Worm (Caenorhabditis elegans) whole organism, L4 larva: ENCODE measurements around the gene sre-14.

ENCODE experiments used
- D1046.2 ChIP-seq: fragments of 200-800 bp; sonication (Bioruptor generic); IDR thresholded peaks from 2 replicates; pipeline ENCODE4 v1.3.6; 2022; ENCODE audit warnings: missing genetic modification characterization, missing compliant biosample characterization
- T20F7.1 ChIP-seq: fragments of 200-800 bp; sonication (Bioruptor generic); optimal IDR thresholded peaks from 2 replicates; lab custom pipeline; 2018; ENCODE audit warnings: mild to moderate bottlenecking, missing genetic modification characterization, missing compliant biosample characterization
- Y75B8A.6 ChIP-seq: fragments of 200-800 bp; sonication (Bioruptor generic); IDR thresholded peaks from 2 replicates; pipeline ENCODE4 v1.3.6; 2022; ENCODE audit warnings: missing genetic modification reagents, missing genetic modification characterization, missing compliant biosample characterization
- ZK546.5 ChIP-seq, 2 experiments: sonication (generic microtip); optimal IDR thresholded peaks; 2 replicates each; lab custom pipeline; 2017; ENCODE audit warnings: missing biosample characterization in 2 of 2, missing genetic modification characterization in 2 of 2
- ama-1 ChIP-seq: fragments of 150-350 bp; optimal IDR thresholded peaks from 2 replicates; lab custom pipeline; 2014; ENCODE audit warnings: inconsistent platforms, mixed read lengths
- arid-1 ChIP-seq: fragments of 200-800 bp; sonication (Bioruptor generic); conservative IDR thresholded peaks from 2 replicates; pipeline ENCODE4 v1.3.6; 2022; ENCODE audit warnings: missing genetic modification reagents, missing genetic modification characterization, missing compliant biosample characterization
- ces-1 ChIP-seq: fragments of 150-350 bp; sonication (generic microtip); optimal IDR thresholded peaks from 4 replicates; lab custom pipeline; 2014; ENCODE audit warnings: missing biosample characterization, missing genetic modification reagents, missing genetic modification characterization
- cey-2 ChIP-seq: sonication (generic microtip); optimal IDR thresholded peaks from 3 replicates; lab custom pipeline; 2017; ENCODE audit warnings: missing genetic modification characterization, mild to moderate bottlenecking, missing compliant biosample characterization, antibody characterized with exemption, borderline replicate concordance; ENCODE audit not compliant: insufficient read depth
- ctbp-1 ChIP-seq: fragments of 200-800 bp; sonication (Bioruptor generic); IDR thresholded peaks from 2 replicates; pipeline ENCODE4 v1.3.6; 2022; ENCODE audit warnings: missing genetic modification reagents, missing genetic modification characterization, missing compliant biosample characterization
- daf-16 ChIP-seq, 3 experiments: sonication (generic microtip); optimal IDR thresholded peaks; 2 replicates each; lab custom pipeline; 2016 to 2017; ENCODE audit warnings: missing genetic modification characterization in 3 of 3, missing genetic modification reagents in 3 of 3, mild to moderate bottlenecking in 2 of 3, missing compliant biosample characterization in 2 of 3, missing biosample characterization in 1 of 3, moderate library complexity in 1 of 3
- dmd-8 ChIP-seq: fragments of 200-800 bp; sonication (Bioruptor generic); IDR thresholded peaks from 2 replicates; pipeline ENCODE4 v1.3.6; 2022; ENCODE audit warnings: missing genetic modification characterization, missing compliant biosample characterization
- egl-43 ChIP-seq: fragments of 200-800 bp; sonication (Bioruptor generic); IDR thresholded peaks from 2 replicates; pipeline ENCODE4 v1.3.6; 2022; ENCODE audit warnings: missing genetic modification reagents, missing genetic modification characterization, missing compliant biosample characterization
- hif-1 ChIP-seq, 2 experiments: sonication (generic microtip); optimal IDR thresholded peaks; 2 replicates each; lab custom pipeline; 2016 to 2017; ENCODE audit warnings: missing compliant biosample characterization in 2 of 2, missing genetic modification characterization in 2 of 2, missing genetic modification reagents in 2 of 2, missing genotype in 2 of 2, mild to moderate bottlenecking in 1 of 2
- hlh-11 ChIP-seq: fragments of 200-800 bp; sonication (Bioruptor generic); optimal IDR thresholded peaks from 2 replicates; lab custom pipeline; 2018; ENCODE audit warnings: mild to moderate bottlenecking, missing genetic modification characterization, missing compliant biosample characterization
- jun-1 ChIP-seq: fragments of 150-350 bp; optimal IDR thresholded peaks from 2 replicates; lab custom pipeline; 2014; ENCODE audit warnings: missing biosample characterization, missing genetic modification reagents, missing genetic modification characterization
- lim-7 ChIP-seq: fragments of 200-800 bp; sonication (Bioruptor generic); IDR thresholded peaks from 2 replicates; pipeline ENCODE4 v1.3.6; 2022; ENCODE audit warnings: missing genetic modification characterization, missing compliant biosample characterization
- lin-38 ChIP-seq: fragments of 200-800 bp; sonication (Bioruptor generic); IDR thresholded peaks from 2 replicates; pipeline ENCODE4 v1.3.6; 2022; ENCODE audit warnings: missing genetic modification reagents, missing genetic modification characterization, missing compliant biosample characterization
- lin-39 ChIP-seq: fragments of 150-350 bp; optimal IDR thresholded peaks from 2 replicates; lab custom pipeline; 2014; ENCODE audit warnings: missing biosample characterization, missing genetic modification reagents, missing genetic modification characterization
- lir-3 ChIP-seq: sonication (generic microtip); optimal IDR thresholded peaks from 2 replicates; lab custom pipeline; 2016; ENCODE audit warnings: mild to moderate bottlenecking, missing genetic modification characterization, missing compliant biosample characterization
- lsy-2 ChIP-seq, 2 experiments: fragments of 150-350 bp in 1 of 2; sonication (generic microtip) in 1 of 2; optimal IDR thresholded peaks; 2 replicates each; lab custom pipeline; 2014 to 2017; ENCODE audit warnings: missing biosample characterization in 2 of 2, missing genetic modification characterization in 2 of 2
- mdl-1 ChIP-seq, 2 experiments: fragments of 150-350 bp in 1 of 2; sonication (generic microtip) in 1 of 2; optimal IDR thresholded peaks; 2 replicates each; lab custom pipeline; 2014 to 2017; ENCODE audit warnings: missing biosample characterization in 2 of 2, missing genetic modification characterization in 2 of 2
- mep-1 ChIP-seq: fragments of 150-350 bp; sonication (generic microtip); optimal IDR thresholded peaks from 3 replicates; lab custom pipeline; 2014; ENCODE audit warnings: missing biosample characterization, missing genetic modification characterization
- mes-2 ChIP-seq: sonication (generic microtip); optimal IDR thresholded peaks from 2 replicates; lab custom pipeline; 2016; ENCODE audit warnings: missing genotype, mild to moderate bottlenecking, missing genetic modification characterization, missing compliant biosample characterization; ENCODE audit not compliant: poor library complexity, severe bottlenecking
- nhr-111 ChIP-seq: fragments of 200-800 bp; sonication (Bioruptor generic); optimal IDR thresholded peaks from 2 replicates; lab custom pipeline; 2018; ENCODE audit warnings: mild to moderate bottlenecking, missing genetic modification characterization, missing compliant biosample characterization
- nhr-28 ChIP-seq: fragments of 150-350 bp; optimal IDR thresholded peaks from 2 replicates; lab custom pipeline; 2014; ENCODE audit warnings: missing biosample characterization, missing genetic modification characterization
- nhr-41 ChIP-seq: fragments of 200-800 bp; sonication (Bioruptor generic); IDR thresholded peaks from 2 replicates; pipeline ENCODE4 v1.3.6; 2022; ENCODE audit warnings: missing genetic modification reagents, missing genetic modification characterization, missing compliant biosample characterization
- pha-4 ChIP-seq, 2 experiments: fragments of 150-350 bp in 1 of 2; fragments of 200-800 bp in 1 of 2; sonication (Bioruptor generic) in 1 of 2; IDR thresholded peaks in 1 of 2; optimal IDR thresholded peaks in 1 of 2; 2 replicates each; pipeline versions ENCODE4 v1.3.6 to Lab custom; 2014 to 2022; ENCODE audit warnings: missing genetic modification characterization in 2 of 2, missing genetic modification reagents in 2 of 2, missing biosample characterization in 1 of 2, missing compliant biosample characterization in 1 of 2
- php-3 ChIP-seq: fragments of 200-800 bp; sonication (Bioruptor generic); IDR thresholded peaks from 2 replicates; pipeline ENCODE4 v1.3.6; 2022; ENCODE audit warnings: missing genetic modification reagents, missing genetic modification characterization, missing compliant biosample characterization
- rbr-2 ChIP-seq: sonication (generic microtip); optimal IDR thresholded peaks from 2 replicates; lab custom pipeline; 2016; ENCODE audit warnings: missing genotype, missing genetic modification characterization, missing compliant biosample characterization
- saeg-2 ChIP-seq: fragments of 200-800 bp; sonication (Bioruptor generic); IDR thresholded peaks from 2 replicates; pipeline ENCODE4 v1.3.6; 2022; ENCODE audit warnings: missing genetic modification reagents, missing genetic modification characterization, missing compliant biosample characterization
- set-16 ChIP-seq: fragments of 200-800 bp; sonication (Bioruptor generic); IDR thresholded peaks from 2 replicates; pipeline ENCODE4 v1.3.6; 2022; ENCODE audit warnings: missing genetic modification reagents, missing genetic modification characterization, missing compliant biosample characterization
- skn-1 ChIP-seq: fragments of 150-350 bp; optimal IDR thresholded peaks from 2 replicates; lab custom pipeline; 2014; ENCODE audit warnings: missing biosample characterization, missing genetic modification characterization
- spr-3 ChIP-seq: fragments of 200-800 bp; sonication (Bioruptor generic); optimal IDR thresholded peaks from 2 replicates; lab custom pipeline; 2018; ENCODE audit warnings: mild to moderate bottlenecking, missing genetic modification characterization, missing compliant biosample characterization
- tag-97 ChIP-seq: fragments of 200-800 bp; sonication (Bioruptor generic); IDR thresholded peaks from 2 replicates; pipeline ENCODE4 v1.3.6; 2022; ENCODE audit warnings: missing genetic modification characterization, missing compliant biosample characterization
- unc-39 ChIP-seq: sonication (generic microtip); optimal IDR thresholded peaks from 2 replicates; lab custom pipeline; 2017; ENCODE audit warnings: missing biosample characterization, missing genetic modification characterization
- zag-1 ChIP-seq: fragments of 150-350 bp; optimal IDR thresholded peaks from 2 replicates; lab custom pipeline; 2014; ENCODE audit warnings: missing biosample characterization, missing genetic modification characterization
- zip-11 ChIP-seq: fragments of 200-800 bp; sonication (Bioruptor generic); IDR thresholded peaks from 2 replicates; pipeline ENCODE4 v1.3.6; 2022; ENCODE audit warnings: missing genetic modification characterization, missing compliant biosample characterization
- zip-2 ChIP-seq: fragments of 150-350 bp; optimal IDR thresholded peaks from 2 replicates; lab custom pipeline; 2014; ENCODE audit warnings: missing biosample characterization, missing genetic modification characterization
- ztf-11 ChIP-seq: fragments of 150-350 bp; optimal IDR thresholded peaks from 2 replicates; lab custom pipeline; 2014; ENCODE audit warnings: missing biosample characterization, missing genetic modification characterization

sre-14 gene

ce11 chrIV:12238851-12239250, 22.4 kb downstream of the sre-14 start, which contains the start of gene sre-19:
sre-19 (minus strand) TSS chrIV:12238951.
- TF ChIP-seq hlh-11 (no peak), mdl-1 (tag; optimal IDR thresholded peaks at IDR 0.05; lab: Kevin White, UChicago) (no peak), arid-1 (GFP tag; lab: Robert Waterston, UW) (no peak), daf-16 (GFP tag; optimal IDR thresholded peaks at IDR 0.05; lab: Kevin White, UChicago) (no peak), daf-16 (tag; optimal IDR thresholded peaks at IDR 0.05; lab: Kevin White, UChicago) (no peak), pha-4 (GFP tag; IDR thresholded peaks at IDR 0.05; lab: Robert Waterston, UW) (no peak), pha-4 (tag; optimal IDR thresholded peaks at IDR 0.05; lab: Kevin White, UChicago) (no peak), mep-1 (tag; lab: Kevin White, UChicago) (no peak), zag-1 (tag; lab: Kevin White, UChicago) (no peak)

- TF ChIP-seq mes-2 (tag; lab: Kevin White, UChicago) (no peak), nhr-28 (no peak), nhr-111 (GFP tag; lab: Kevin White, UChicago) (no peak), zip-11 (GFP tag; lab: Robert Waterston, UW) (no peak), saeg-2 (no peak), skn-1 (tag; lab: Kevin White, UChicago) (no peak), nhr-41 (GFP tag; lab: Robert Waterston, UW) (no peak), Y75B8A.6 (GFP tag; lab: Robert Waterston, UW) (no peak), mep-1 (tag; lab: Kevin White, UChicago) (no peak), cey-2 (tag; lab: Kevin White, UChicago) (no peak), zag-1 (tag; lab: Kevin White, UChicago) (no peak), tag-97 (no peak), lin-38 (GFP tag; lab: Robert Waterston, UW) (no peak), set-16 (GFP tag; lab: Robert Waterston, UW) (no peak), hlh-11 (no peak), ZK546.5 (tag; optimal IDR thresholded peaks at IDR 0.05; lab: Kevin White, UChicago) (no peak), jun-1 (tag; lab: Kevin White, UChicago) (no peak), rbr-2 (tag; lab: Kevin White, UChicago) (no peak), php-3 (GFP tag; lab: Robert Waterston, UW) (no peak)
Measured at ce11 chrIV:12236011-12236410, 25.2 kb downstream of the sre-14 start, which contains the start of gene sre-16. sre-16 (minus strand) TSS chrIV:12236111.

ce11 chrIV:12229679-12230078, 31.6 kb downstream of the sre-14 start, which contains the start of gene sre-18:
sre-18 (minus strand) TSS chrIV:12229779.
- no peak for TF ChIP-seq ctbp-1 (GFP tag; lab: Robert Waterston, UW)
- no peak for TF ChIP-seq hif-1 (tag; optimal IDR thresholded peaks at IDR 0.05; lab: Kevin White, UChicago)
- no peak for TF ChIP-seq lsy-2 (tag; optimal IDR thresholded peaks at IDR 0.05; lab: Kevin White, UChicago)
- no peak for TF ChIP-seq spr-3 (GFP tag; lab: Kevin White, UChicago)
- TF ChIP-seq zip-2 (tag; lab: Kevin White, UChicago) = no peak
- no peak for TF ChIP-seq dmd-8 (GFP tag; lab: Robert Waterston, UW)
- TF ChIP-seq cey-2 (tag; lab: Kevin White, UChicago) = no peak
- no peak for TF ChIP-seq lir-3 (tag; lab: Kevin White, UChicago)
- no peak for TF ChIP-seq mdl-1 (tag; optimal IDR thresholded peaks at IDR 0.05; lab: Kevin White, UChicago)
- TF ChIP-seq lin-39 (tag; lab: Kevin White, UChicago) = no peak
- TF ChIP-seq hlh-11 = no peak
- TF ChIP-seq ama-1 = no peak

ce11 chrIV:12227012-12227411, 34.2 kb downstream of the sre-14 start, which contains the start of gene mlt-3:
mlt-3 (minus strand) TSS chrIV:12227112.
- TF ChIP-seq skn-1 (tag; lab: Kevin White, UChicago) (no peak), D1046.2 (no peak), egl-43 (GFP tag; lab: Robert Waterston, UW) (no peak), arid-1 (GFP tag; lab: Robert Waterston, UW) (no peak), lim-7 (no peak), dmd-8 (GFP tag; lab: Robert Waterston, UW) (no peak), T20F7.1 (GFP tag; lab: Kevin White, UChicago) (no peak), ztf-11 (no peak), unc-39 (tag; lab: Kevin White, UChicago) (no peak), pha-4 (GFP tag; IDR thresholded peaks at IDR 0.05; lab: Robert Waterston, UW) (no peak), pha-4 (tag; optimal IDR thresholded peaks at IDR 0.05; lab: Kevin White, UChicago) (no peak), ces-1 (GFP tag; lab: Kevin White, UChicago) (no peak)
